Worm (Caenorhabditis elegans) whole organism, midembryonic: ENCODE data around the gene T08G2.2.

Source experiments
- T22C8.4 ChIP-seq: fragments of 200-800 bp; sonication (Bioruptor generic); IDR thresholded peaks from 2 replicates; pipeline ENCODE4 v1.3.6; 2022; ENCODE audit warnings: missing genetic modification characterization, missing compliant biosample characterization
- flt-1 ChIP-seq: fragments of 200-800 bp; sonication (Bioruptor generic); IDR thresholded peaks from 2 replicates; pipeline ENCODE4 v1.3.6; 2022; ENCODE audit warnings: missing genetic modification characterization, missing compliant biosample characterization
- med-1 ChIP-seq: sonication (generic microtip); optimal IDR thresholded peaks from 2 replicates; lab custom pipeline; 2017; ENCODE audit warnings: missing genetic modification characterization, mild to moderate bottlenecking, missing compliant biosample characterization, antibody characterized with exemption, missing genetic modification reagents; ENCODE audit not compliant: insufficient read depth
- ztf-29 ChIP-seq: fragments of 200-800 bp; sonication (Bioruptor generic); IDR thresholded peaks from 2 replicates; pipeline ENCODE4 v1.3.6; 2022; ENCODE audit warnings: missing genetic modification reagents, missing genetic modification characterization, missing compliant biosample characterization

DNA sequence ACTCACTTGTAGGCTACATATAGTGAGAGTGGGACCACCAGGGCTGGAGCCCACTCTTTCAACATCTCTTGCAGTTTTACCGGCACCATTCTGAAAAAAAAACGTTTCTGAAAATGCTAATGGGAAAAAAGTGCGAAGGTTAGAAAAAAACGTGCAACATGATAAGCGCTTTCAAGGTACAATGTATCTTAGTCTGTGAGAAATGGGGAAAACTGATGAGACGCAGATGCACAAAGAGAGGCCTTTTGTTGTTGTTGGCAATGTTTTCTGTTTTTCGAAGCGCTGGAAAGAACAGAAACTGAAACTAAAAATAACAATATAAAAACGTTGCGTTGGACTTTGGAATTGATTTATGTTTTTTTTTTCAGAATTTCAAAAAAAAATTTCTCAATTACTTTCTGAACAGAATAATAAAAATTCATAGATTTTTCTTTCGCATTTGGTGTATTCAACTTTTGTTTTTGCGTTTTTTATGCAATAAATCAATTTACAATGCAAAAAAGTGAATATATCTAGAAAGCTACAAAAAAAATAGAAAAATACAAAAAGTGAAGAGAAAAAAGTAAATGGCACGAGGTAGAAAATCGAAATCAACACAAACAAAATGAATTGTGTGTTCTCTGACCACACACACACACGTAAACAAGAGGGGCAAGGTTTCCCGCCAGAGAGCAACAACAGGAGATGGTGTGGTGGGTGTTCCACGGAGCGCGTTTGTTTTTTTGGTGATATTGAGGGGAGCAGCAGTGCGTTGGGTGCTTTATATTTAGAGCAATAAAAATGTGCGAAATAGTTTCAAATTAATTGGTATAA, 26.8 kb upstream of the T08G2.2 start, which contains the start of gene dhs-30:
- TF ChIP-seq flt-1 (GFP tag; lab: Robert Waterston, UW): no peak
- no peak for TF ChIP-seq med-1 (GFP tag; lab: Kevin White, UChicago)
- TF ChIP-seq T22C8.4: no peak
- no peak for TF ChIP-seq ztf-29 (GFP tag; lab: Robert Waterston, UW)
